Worm (Caenorhabditis elegans): ENCODE measurements around the gene Y56A3A.31.

ce11 chrIII:11930899-11931298 is 43.4 kb upstream of the Y56A3A.31 start:
- TF ChIP-seq nhr-2 (tag; optimal IDR thresholded peaks at IDR 0.05) = no peak
- no peak for TF ChIP-seq elt-3 (tag; optimal IDR thresholded peaks at IDR 0.05)
- TF ChIP-seq nhr-237 (tag; optimal IDR thresholded peaks at IDR 0.05) = no peak
- TF ChIP-seq mep-1 (tag; optimal IDR thresholded peaks at IDR 0.05) = no peak
- no peak for TF ChIP-seq ces-1 (GFP tag; optimal IDR thresholded peaks at IDR 0.05)
- no peak for TF ChIP-seq pha-4 (tag; optimal IDR thresholded peaks at IDR 0.05)
- no peak for TF ChIP-seq M03D4.4 (tag; optimal IDR thresholded peaks at IDR 0.05)
- TF ChIP-seq nhr-12 (tag; optimal IDR thresholded peaks at IDR 0.05) = no peak
- no peak for TF ChIP-seq nhr-76 (tag; optimal IDR thresholded peaks at IDR 0.05)
- no peak for TF ChIP-seq lsy-2 (tag; optimal IDR thresholded peaks at IDR 0.05)
